Worm (Caenorhabditis elegans) whole organism, mixed stage, embryonic: ENCODE data around the gene C31B8.1.

Experiments
- M03D4.4 ChIP-seq: sonication (generic microtip); optimal IDR thresholded peaks from 2 replicates; lab custom pipeline; 2017; ENCODE audit warnings: mild to moderate bottlenecking, missing genetic modification characterization, missing compliant biosample characterization
- bed-3 ChIP-seq: fragments of 200-800 bp; sonication (Bioruptor generic); optimal IDR thresholded peaks from 3 replicates; lab custom pipeline; 2018; ENCODE audit warnings: mild to moderate bottlenecking, missing genetic modification characterization, moderate library complexity, missing compliant biosample characterization
- blmp-1 ChIP-seq: fragments of 150-350 bp; optimal IDR thresholded peaks from 2 replicates; lab custom pipeline; 2014; ENCODE audit warnings: missing biosample characterization, missing genetic modification characterization
- ceh-39 ChIP-seq: fragments of 150-350 bp; optimal IDR thresholded peaks from 2 replicates; lab custom pipeline; 2014; ENCODE audit warnings: missing biosample characterization, missing genetic modification characterization
- ceh-43 ChIP-seq: fragments of 200-800 bp; sonication (Bioruptor generic); optimal IDR thresholded peaks from 2 replicates; lab custom pipeline; 2018; ENCODE audit warnings: mild to moderate bottlenecking, missing genetic modification characterization, moderate library complexity, missing compliant biosample characterization
- ceh-83 ChIP-seq: fragments of 200-800 bp; sonication (Bioruptor generic); optimal IDR thresholded peaks from 2 replicates; lab custom pipeline; 2018; ENCODE audit warnings: mild to moderate bottlenecking, missing genetic modification characterization, missing compliant biosample characterization
- ces-1 ChIP-seq: fragments of 150-350 bp; optimal IDR thresholded peaks from 2 replicates; lab custom pipeline; 2014; ENCODE audit warnings: missing biosample characterization, missing genetic modification reagents, missing genetic modification characterization
- cnd-1 ChIP-seq: fragments of 200-800 bp; sonication (Bioruptor generic); optimal IDR thresholded peaks from 2 replicates; lab custom pipeline; 2018; ENCODE audit warnings: mild to moderate bottlenecking, missing genetic modification characterization, missing compliant biosample characterization
- elt-1 ChIP-seq: sonication (generic microtip); optimal IDR thresholded peaks from 2 replicates; lab custom pipeline; 2017; ENCODE audit warnings: missing genetic modification characterization, mild to moderate bottlenecking, missing compliant biosample characterization, antibody characterized with exemption, moderate library complexity, borderline replicate concordance; ENCODE audit not compliant: insufficient read depth
- elt-3 ChIP-seq: fragments of 150-350 bp; optimal IDR thresholded peaks from 2 replicates; lab custom pipeline; 2014; ENCODE audit warnings: missing biosample characterization, missing genetic modification characterization
- flh-1 ChIP-seq: fragments of 200-800 bp; sonication (Bioruptor generic); optimal IDR thresholded peaks from 2 replicates; lab custom pipeline; 2018; ENCODE audit warnings: mild to moderate bottlenecking, missing genetic modification characterization, moderate library complexity, missing compliant biosample characterization
- ham-2 ChIP-seq: fragments of 200-800 bp; sonication (Bioruptor generic); optimal IDR thresholded peaks from 2 replicates; lab custom pipeline; 2018; ENCODE audit warnings: mild to moderate bottlenecking, missing genetic modification characterization, missing compliant biosample characterization
- hlh-1 ChIP-seq: fragments of 150-350 bp; optimal IDR thresholded peaks from 2 replicates; lab custom pipeline; 2014; ENCODE audit warnings: missing biosample characterization, missing genetic modification reagents, missing genetic modification characterization
- lin-13 ChIP-seq: fragments of 150-350 bp; optimal IDR thresholded peaks from 2 replicates; lab custom pipeline; 2014; ENCODE audit warnings: missing biosample characterization, missing genetic modification characterization
- lin-32 ChIP-seq: fragments of 200-800 bp; sonication (Bioruptor generic); optimal IDR thresholded peaks from 2 replicates; lab custom pipeline; 2018; ENCODE audit warnings: mild to moderate bottlenecking, missing genetic modification characterization, missing compliant biosample characterization
- lsy-2 ChIP-seq: fragments of 150-350 bp; optimal IDR thresholded peaks from 2 replicates; lab custom pipeline; 2014; ENCODE audit warnings: missing biosample characterization, missing genetic modification characterization
- mab-5 ChIP-seq: fragments of 150-350 bp; optimal IDR thresholded peaks from 2 replicates; lab custom pipeline; 2014; ENCODE audit warnings: missing biosample characterization, missing genetic modification characterization
- mep-1 ChIP-seq: fragments of 150-350 bp; optimal IDR thresholded peaks from 2 replicates; lab custom pipeline; 2017; ENCODE audit warnings: missing biosample characterization, missing genetic modification reagents, missing genetic modification characterization, inconsistent platforms
- mls-2 ChIP-seq: sonication (generic microtip); optimal IDR thresholded peaks from 2 replicates; lab custom pipeline; 2016; ENCODE audit warnings: mild to moderate bottlenecking, missing genetic modification characterization, moderate library complexity, missing compliant biosample characterization
- nhr-12 ChIP-seq: fragments of 150-350 bp; optimal IDR thresholded peaks from 2 replicates; lab custom pipeline; 2014; ENCODE audit warnings: missing biosample characterization, missing genetic modification characterization
- nhr-2 ChIP-seq: fragments of 150-350 bp; optimal IDR thresholded peaks from 2 replicates; lab custom pipeline; 2014; ENCODE audit warnings: missing biosample characterization, missing genetic modification characterization
- nhr-76 ChIP-seq: sonication (generic microtip); optimal IDR thresholded peaks from 2 replicates; lab custom pipeline; 2017; ENCODE audit warnings: missing biosample characterization, missing genetic modification characterization
- pha-4 ChIP-seq: fragments of 150-350 bp; optimal IDR thresholded peaks from 2 replicates; lab custom pipeline; 2018; ENCODE audit warnings: missing biosample characterization, missing genetic modification reagents, missing genetic modification characterization
- sem-2 ChIP-seq: fragments of 200-800 bp; sonication (Bioruptor generic); optimal IDR thresholded peaks from 2 replicates; lab custom pipeline; 2018; ENCODE audit warnings: mild to moderate bottlenecking, missing genetic modification characterization, missing compliant biosample characterization
- sptf-1 ChIP-seq: sonication (generic microtip); optimal IDR thresholded peaks from 2 replicates; lab custom pipeline; 2017; ENCODE audit warnings: mild to moderate bottlenecking, missing genetic modification characterization, moderate library complexity, missing compliant biosample characterization
- tbx-8 ChIP-seq: fragments of 200-800 bp; sonication (Bioruptor generic); optimal IDR thresholded peaks from 2 replicates; lab custom pipeline; 2018; ENCODE audit warnings: mild to moderate bottlenecking, missing genetic modification characterization, moderate library complexity, missing compliant biosample characterization
- unc-39 ChIP-seq: fragments of 150-350 bp; optimal IDR thresholded peaks from 2 replicates; lab custom pipeline; 2014; ENCODE audit warnings: missing biosample characterization, missing genetic modification characterization
- unc-62 ChIP-seq: fragments of 150-350 bp; optimal IDR thresholded peaks from 2 replicates; lab custom pipeline; 2014; ENCODE audit warnings: missing biosample characterization, missing genetic modification reagents, missing genetic modification characterization
- zip-8 ChIP-seq: fragments of 150-350 bp; optimal IDR thresholded peaks from 2 replicates; lab custom pipeline; 2014; ENCODE audit warnings: missing biosample characterization, missing genetic modification characterization
- ztf-11 ChIP-seq: fragments of 150-350 bp; optimal IDR thresholded peaks from 2 replicates; lab custom pipeline; 2014; ENCODE audit warnings: missing biosample characterization, missing genetic modification characterization

The C31B8.1 gene

DNA sequence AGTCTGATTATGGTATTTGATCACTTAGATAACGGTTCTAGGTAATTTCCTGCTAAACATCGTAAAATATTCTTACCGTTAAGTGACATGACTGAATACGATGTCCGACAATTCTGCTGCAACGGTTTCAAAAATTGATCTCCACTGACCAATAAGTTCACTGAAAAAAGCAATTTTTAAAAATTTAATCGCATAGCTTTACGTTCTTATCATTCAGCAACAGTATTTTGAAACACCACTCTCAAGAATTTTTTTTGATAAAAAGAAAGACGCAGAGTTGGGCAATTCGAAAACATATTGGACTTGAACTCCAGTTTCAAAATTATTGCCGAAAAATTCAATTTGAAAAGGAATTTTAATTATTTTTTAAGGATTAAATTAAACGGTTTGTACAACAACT is 3.8 kb upstream of the C31B8.1 start, which contains the start of gene C31B8.12:
TSS of gene C31B8.12 (minus strand) at position 101 of the 400 bp plus-strand sequence.
- TF ChIP-seq zip-8 (tag; lab: Kevin White, UChicago) (no peak), mls-2 (tag; lab: Kevin White, UChicago) (no peak), nhr-12 (tag; lab: Kevin White, UChicago) (no peak), lsy-2 (tag; lab: Kevin White, UChicago) (no peak), lin-32 (no peak), elt-3 (no peak), ceh-83 (GFP tag; lab: Kevin White, UChicago) (no peak)
- TF ChIP-seq, all 35 proteins: peak for 0

DNA sequence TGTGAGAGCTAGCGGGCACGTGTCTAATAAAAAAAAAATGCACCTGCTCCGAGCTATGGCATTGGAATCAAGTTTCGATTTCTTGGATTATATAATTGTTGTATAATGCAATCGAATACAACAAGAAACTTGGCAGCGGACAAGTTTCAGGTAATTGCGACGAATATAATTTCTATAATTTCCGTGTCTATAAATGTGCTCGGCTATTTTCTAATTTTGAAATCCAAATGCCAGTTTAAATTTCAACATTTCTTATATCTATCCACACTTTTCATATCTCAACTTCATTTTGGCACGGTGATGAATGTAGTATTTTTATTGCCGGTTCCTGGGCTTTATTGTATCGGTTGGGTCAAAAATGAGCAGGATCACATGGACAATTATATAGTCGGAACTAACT is 1.6 kb upstream of the C31B8.1 start, which contains the start of gene C31B8.16:
TSS of gene C31B8.16 (plus strand) at position 301 of the 400 bp plus-strand sequence.
- TF ChIP-seq elt-3 (no peak), blmp-1 (no peak), mab-5 (no peak), ztf-11 (tag; lab: Kevin White, UChicago) (no peak), ceh-43 (GFP tag; lab: Kevin White, UChicago) (no peak), unc-62 (no peak), zip-8 (tag; lab: Kevin White, UChicago) (no peak), lin-32 (no peak), sptf-1 (tag; lab: Kevin White, UChicago) (no peak), ham-2 (GFP tag; lab: Kevin White, UChicago) (no peak), hlh-1 (no peak), mep-1 (tag; lab: Kevin White, UChicago) (no peak), nhr-76 (tag; lab: Kevin White, UChicago) (no peak), cnd-1 (tag; lab: Kevin White, UChicago) (no peak), bed-3 (GFP tag; lab: Kevin White, UChicago) (no peak), pha-4 (tag; lab: Kevin White, UChicago) (no peak), sem-2 (GFP tag; lab: Kevin White, UChicago) (no peak), tbx-8 (GFP tag; lab: Kevin White, UChicago) (no peak)

DNA sequence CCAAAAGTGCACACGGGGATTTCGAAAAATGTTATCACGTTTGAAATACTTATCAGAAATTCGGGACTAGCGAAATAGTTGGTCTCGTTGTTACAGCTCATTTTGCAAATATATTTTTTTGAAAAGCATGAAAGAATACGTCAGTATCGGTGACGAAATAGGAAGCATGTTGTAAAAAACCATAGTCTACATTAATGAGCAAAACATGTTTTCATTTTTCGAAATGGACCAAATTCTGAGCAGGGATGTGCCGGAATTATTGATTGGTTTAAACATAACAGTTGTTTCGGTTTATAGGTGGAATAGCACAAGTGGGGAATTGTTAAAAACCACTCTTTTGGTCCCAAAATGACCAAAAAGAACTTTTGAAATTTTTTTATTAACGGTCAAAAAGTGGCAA is 2.7 kb downstream of the C31B8.1 start, which contains the start of gene srh-247:
TSS of gene srh-247 (minus strand) at position 101 of the 400 bp plus-strand sequence.
- TF ChIP-seq nhr-76 (tag; lab: Kevin White, UChicago) (no peak), bed-3 (GFP tag; lab: Kevin White, UChicago) (no peak), elt-3 (no peak), lin-32 (no peak), elt-1 (tag; lab: Kevin White, UChicago) (no peak), unc-39 (tag; lab: Kevin White, UChicago) (no peak), nhr-12 (tag; lab: Kevin White, UChicago) (no peak), nhr-2 (tag; lab: Kevin White, UChicago) (no peak), sem-2 (GFP tag; lab: Kevin White, UChicago) (no peak), M03D4.4 (no peak), tbx-8 (GFP tag; lab: Kevin White, UChicago) (no peak), ceh-43 (GFP tag; lab: Kevin White, UChicago) (no peak), lin-13 (tag; lab: Kevin White, UChicago) (no peak), ces-1 (GFP tag; lab: Kevin White, UChicago) (no peak)

ce11 chrV:2938497-2938896 is 7.1 kb downstream of the C31B8.1 start, which contains the start of gene srw-141:
srw-141 (minus strand) TSS chrV:2938597.
- TF ChIP-seq ceh-39 (tag; lab: Kevin White, UChicago) (no peak), pha-4 (tag; lab: Kevin White, UChicago) (no peak), sptf-1 (tag; lab: Kevin White, UChicago) (no peak)

DNA sequence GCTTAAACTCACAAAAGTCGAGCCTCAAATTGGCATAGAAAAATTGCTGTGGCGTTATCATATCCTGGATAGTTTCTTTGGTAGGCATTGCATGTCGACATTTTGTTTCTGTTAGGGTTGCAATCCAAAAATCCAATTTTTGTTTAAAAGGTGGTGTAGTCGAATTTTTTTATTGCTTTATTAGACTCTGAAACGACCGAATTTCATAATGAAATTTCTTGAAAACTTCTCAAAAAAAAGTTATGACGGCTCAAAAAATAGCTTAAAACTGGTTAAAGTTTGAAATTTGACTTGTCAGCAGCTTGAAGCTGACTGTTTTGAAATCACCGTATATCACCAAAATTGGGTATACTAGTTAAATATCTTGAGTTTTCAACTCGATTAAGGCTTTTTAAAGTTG is 10.1 kb downstream of the C31B8.1 start, which contains the start of gene srw-143:
TSS of gene srw-143 (minus strand) at position 101 of the 400 bp plus-strand sequence.
- TF ChIP-seq ceh-43 (GFP tag; lab: Kevin White, UChicago) (no peak), M03D4.4 (no peak), nhr-12 (tag; lab: Kevin White, UChicago) (no peak), zip-8 (tag; lab: Kevin White, UChicago) (no peak), lsy-2 (tag; lab: Kevin White, UChicago) (no peak), elt-1 (tag; lab: Kevin White, UChicago) (no peak), lin-32 (no peak), flh-1 (no peak), ces-1 (GFP tag; lab: Kevin White, UChicago) (no peak), sptf-1 (tag; lab: Kevin White, UChicago) (no peak), hlh-1 (no peak), sem-2 (GFP tag; lab: Kevin White, UChicago) (no peak)
